Fruit fly (Drosophila melanogaster): ENCODE results near the gene CG16727.

dm6 chr3R:19648289-19648916, 35.2 kb downstream of the CG16727 start, which contains the start of the genes CG6195 and CG31220:
- no peak for TF ChIP-seq usp (GFP tag; optimal IDR thresholded peaks at IDR 0.05)
- TF ChIP-seq fru (GFP tag; optimal IDR thresholded peaks at IDR 0.05), result peak; percentile 2
- no peak for TF ChIP-seq N (GFP tag; optimal IDR thresholded peaks at IDR 0.05)
- peak; percentile 28 for TF ChIP-seq Hr83 (GFP tag; optimal IDR thresholded peaks at IDR 0.05; ENCODE audit: poor library complexity, severe bottlenecking)
- TF ChIP-seq woc (GFP tag; optimal IDR thresholded peaks at IDR 0.05), result no peak
- no peak for TF ChIP-seq Dfd (GFP tag; optimal IDR thresholded peaks at IDR 0.05)
- TF ChIP-seq Rel (GFP tag; optimal IDR thresholded peaks at IDR 0.05), result no peak
- TF ChIP-seq Rel (tag; optimal IDR thresholded peaks at IDR 0.05), result no peak
- TF ChIP-seq Hr78 (GFP tag; optimal IDR thresholded peaks at IDR 0.05), result no peak
- no peak for TF ChIP-seq psq (GFP tag; optimal IDR thresholded peaks at IDR 0.05)
- TF ChIP-seq sv (GFP tag; optimal IDR thresholded peaks at IDR 0.05), result no peak
- no peak for TF ChIP-seq brk (GFP tag; optimal IDR thresholded peaks at IDR 0.05)
- peak; percentile 26 for TF ChIP-seq HLH106 (tag; optimal IDR thresholded peaks at IDR 0.05)
- no peak for TF ChIP-seq h (GFP tag; optimal IDR thresholded peaks at IDR 0.05)
- TF ChIP-seq sage (GFP tag; optimal IDR thresholded peaks at IDR 0.05), result no peak
